Fruit fly (Drosophila melanogaster) S2 (cell line): Measurements from ENCODE around the gene Ns4.

Experiments used
- CG8478 ChIP-seq: fragments of >200 bp; optimal IDR thresholded peaks from 2 replicates; lab custom pipeline; 2018
- CTCF ChIP-seq, 2 experiments: fragments of >200 bp; optimal IDR thresholded peaks; 2 replicates each; lab custom pipeline; 2018

The Ns4 gene

DNA sequence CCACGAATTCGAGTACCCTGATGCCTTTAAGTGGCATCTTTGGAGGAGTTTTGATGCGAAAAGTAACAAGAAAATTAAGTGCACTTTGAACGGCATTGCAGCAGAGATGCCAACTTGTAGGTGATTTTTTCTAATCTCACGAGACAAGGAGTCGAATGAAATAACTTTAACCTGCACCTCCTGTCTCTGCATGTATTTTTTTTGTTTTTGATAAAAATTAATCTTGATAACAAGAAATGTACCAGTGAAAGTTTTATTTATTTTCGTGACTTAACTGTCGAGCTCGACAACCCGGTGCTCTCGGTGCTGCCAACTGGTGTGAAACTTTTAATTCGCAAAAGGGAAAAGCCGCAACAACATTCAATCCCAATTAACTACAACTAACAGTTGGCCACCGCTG is at the start of gene Ns4, which contains the start of gene Amacr:
Ns4 (plus strand) TSS at position 317 of the 400 bp plus-strand sequence.
Amacr (minus strand) TSS at position 182 of the 400 bp plus-strand sequence.
- TF ChIP-seq CTCF (optimal IDR thresholded peaks at IDR 0.05; lab: Kevin White, UChicago) (no peak), CG8478 (lab: Kevin White, UChicago) (no peak)

DNA sequence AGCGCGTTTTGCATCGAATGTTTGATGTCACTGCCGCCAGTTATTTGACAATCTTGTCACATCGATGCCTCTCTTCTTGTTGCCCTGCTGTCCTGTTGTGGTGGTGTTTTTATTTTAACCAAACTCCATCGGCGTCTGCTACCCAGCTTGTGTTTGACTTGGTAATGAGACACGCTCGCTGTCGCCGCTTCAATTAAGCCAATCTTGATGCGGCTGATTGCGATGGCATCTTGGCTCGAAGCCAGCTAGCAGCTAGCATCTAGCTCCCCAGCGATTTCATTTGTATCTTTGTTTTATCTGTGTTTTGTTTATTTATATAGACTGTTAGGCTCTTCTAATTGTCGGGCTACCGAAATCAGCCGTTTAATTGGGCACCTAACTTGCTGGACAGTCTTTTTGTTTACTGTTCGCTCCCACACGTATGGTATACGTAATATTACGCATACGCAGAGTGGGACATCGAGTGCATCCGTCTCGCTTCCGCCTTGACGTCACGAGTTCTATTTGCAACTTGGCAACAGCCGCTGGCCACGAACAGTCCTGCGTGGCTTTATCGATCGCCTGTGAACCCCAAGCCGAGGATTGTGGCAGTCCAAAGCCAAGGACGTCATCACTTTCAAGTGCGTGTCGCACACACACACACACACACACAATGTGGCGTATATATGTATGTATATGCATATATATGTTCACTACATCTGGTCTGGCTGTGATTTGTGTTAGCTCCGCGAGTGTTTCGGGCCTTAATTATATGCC is 47.6 kb upstream of the Ns4 start:
- TF ChIP-seq CTCF (optimal IDR thresholded peaks at IDR 0.05; lab: Kevin White, UChicago) (no peak), CG8478 (lab: Kevin White, UChicago) (no peak)

DNA sequence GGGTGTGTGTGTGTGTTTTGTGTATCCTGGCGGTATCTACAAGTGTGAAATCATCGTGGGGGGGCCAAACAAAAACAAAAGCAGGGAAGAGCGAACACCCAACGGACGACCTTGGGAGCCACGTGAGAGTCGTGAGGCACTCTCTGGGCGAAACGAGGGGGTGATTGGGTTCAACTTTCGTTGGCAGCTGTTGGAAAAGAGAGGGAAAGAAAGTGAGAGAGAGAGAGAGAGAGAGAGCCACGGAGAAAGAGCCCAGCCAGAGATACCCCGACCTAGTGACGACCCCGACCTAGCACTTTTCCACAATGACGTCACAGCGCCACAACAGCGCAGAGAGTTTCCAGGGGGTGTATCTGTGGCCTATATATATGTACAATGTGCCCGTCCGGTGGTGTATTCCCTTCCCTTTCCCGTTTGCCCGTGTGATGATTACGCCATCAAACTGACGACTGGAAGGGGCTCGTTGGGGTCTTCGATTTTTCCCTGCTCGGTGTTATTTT is 46.4 kb upstream of the Ns4 start:
- TF ChIP-seq CG8478 (lab: Kevin White, UChicago) (no peak), CTCF (optimal IDR thresholded peaks at IDR 0.05; lab: Kevin White, UChicago) (no peak)

DNA sequence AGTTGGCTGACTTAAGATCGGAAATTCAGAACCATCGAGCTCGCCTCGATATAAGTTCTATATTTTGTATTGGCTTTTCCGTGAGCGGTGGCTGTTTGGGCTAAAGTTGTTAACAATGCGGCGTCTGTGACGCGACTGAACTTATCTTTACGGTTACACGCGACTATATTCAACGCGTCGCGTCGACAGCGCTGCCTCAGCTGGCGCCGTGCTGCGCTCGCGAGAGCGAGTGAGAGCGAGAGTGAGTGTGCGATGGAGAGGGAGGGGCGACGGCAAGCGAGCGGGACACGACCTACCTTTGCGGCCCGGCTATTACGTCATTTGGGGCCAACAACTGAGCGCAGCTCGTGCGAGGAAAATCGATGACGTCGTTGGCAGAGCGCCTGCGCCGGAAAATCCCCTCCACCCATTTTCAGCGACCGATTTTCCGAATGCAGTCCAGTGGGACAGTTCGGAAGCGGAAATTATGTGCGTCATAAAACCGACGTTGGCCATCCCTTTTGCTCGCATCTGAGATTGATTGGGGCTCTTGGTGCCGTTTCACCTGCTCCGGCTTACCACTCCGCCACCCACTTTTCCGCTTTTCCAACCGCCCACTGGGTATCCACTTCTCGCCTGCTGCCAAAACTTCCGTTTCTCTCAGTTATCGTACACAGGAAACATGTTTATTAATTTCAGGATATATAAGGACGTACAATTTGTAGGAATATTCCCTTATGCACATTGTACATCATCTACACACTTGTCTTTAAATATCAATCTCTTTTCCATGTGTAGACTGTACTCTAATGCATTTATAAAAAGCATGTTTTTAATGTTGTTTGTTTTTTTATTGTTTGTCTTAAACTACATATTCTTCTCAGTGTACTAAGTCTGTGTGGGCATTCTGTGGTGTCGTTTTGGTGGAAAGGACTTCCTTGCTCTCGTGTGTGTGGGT is 37.5 kb upstream of the Ns4 start, which contains the start of gene Hr38:
Hr38 (minus strand) TSS at position 121 of the 937 bp plus-strand sequence.
- TF ChIP-seq CTCF (optimal IDR thresholded peaks at IDR 0.05; lab: Kevin White, UChicago) (no peak), CG8478 (lab: Kevin White, UChicago) (no peak)

DNA sequence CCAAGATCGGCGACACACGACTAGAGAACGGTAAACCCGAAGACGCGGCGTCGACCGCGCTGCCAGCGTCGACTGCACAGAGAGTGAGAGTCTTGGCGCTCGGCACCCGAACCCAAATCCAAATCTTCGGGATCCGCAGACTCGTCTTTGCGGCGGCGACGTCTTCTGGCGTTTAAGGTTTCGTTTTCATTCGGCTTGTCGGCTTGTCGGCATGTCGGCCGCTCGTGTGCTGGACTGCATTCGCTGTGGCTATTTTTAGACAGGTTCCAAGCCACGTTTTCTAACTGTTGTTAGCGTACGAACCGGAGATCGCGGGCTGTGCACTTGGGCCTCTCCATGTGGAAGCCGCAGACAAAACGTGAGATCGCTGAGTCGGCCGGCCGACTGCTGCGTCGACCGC is 36.2 kb upstream of the Ns4 start:
- no peak for TF ChIP-seq CG8478 (lab: Kevin White, UChicago)
- TF ChIP-seq CTCF (optimal IDR thresholded peaks at IDR 0.05; lab: Kevin White, UChicago) = no peak

DNA sequence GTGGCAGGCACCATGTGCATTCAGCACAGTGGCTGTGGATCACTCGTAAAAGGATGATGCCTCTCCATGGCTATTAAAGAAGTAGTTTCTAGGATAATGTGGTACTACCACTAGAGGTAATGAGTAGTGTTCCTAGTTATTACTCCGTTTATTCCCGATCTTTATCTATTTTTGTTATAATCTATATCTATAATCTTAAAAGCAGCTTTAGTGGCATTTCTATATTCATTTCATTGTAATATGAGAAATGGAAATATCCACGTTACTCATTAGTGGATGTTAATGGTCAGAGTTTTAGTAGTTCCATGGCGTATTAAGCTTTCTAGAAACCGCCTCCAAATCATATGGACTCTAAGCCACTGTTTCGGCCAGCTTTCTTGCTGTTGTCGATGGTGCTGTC is 35.6 kb upstream of the Ns4 start:
- no peak for TF ChIP-seq CTCF (optimal IDR thresholded peaks at IDR 0.05; lab: Kevin White, UChicago)
- TF ChIP-seq CG8478 (lab: Kevin White, UChicago) = no peak

DNA sequence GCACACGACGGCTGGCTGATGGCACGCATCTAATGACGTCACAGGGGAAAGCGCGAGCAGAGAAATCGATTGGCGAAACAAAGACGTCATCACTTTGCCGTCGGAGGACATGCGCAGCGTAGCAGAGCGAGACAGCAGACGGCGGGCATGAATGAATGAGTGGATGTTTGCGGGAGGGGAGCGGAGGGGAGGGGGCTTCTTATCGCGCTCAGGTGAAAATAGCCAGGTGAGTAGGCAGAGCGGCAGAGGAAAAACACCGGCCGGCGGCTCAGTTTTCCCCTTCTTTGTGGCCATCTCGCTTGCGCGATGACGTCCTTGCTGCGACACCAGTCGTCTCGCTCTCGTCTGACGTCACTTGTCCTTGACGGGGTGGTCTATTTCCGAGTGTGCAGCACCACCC is 32.3 kb upstream of the Ns4 start:
- TF ChIP-seq CTCF (optimal IDR thresholded peaks at IDR 0.05; lab: Kevin White, UChicago) (no peak), CG8478 (lab: Kevin White, UChicago) (no peak)

DNA sequence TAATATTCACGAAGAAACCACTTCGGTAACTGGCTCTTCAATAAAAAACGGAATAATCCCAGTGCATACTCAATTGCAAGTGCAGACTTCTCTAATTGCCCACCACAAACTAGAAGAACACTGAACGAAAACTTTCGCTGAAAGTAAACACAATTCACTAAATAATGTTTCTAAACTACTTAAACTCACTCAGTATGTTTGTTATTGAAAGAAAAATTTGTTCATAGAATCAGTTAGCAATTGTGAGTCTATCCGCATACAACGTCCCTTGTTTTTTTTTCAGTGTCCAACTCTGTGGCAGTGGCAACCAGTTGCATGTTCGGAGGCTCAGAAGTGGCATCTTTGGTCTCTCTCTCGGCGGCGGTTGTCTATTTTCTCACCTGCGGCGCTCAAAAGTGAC is 30.8 kb upstream of the Ns4 start:
- TF ChIP-seq CTCF (optimal IDR thresholded peaks at IDR 0.05; lab: Kevin White, UChicago) (no peak), CG8478 (lab: Kevin White, UChicago) (no peak)

DNA sequence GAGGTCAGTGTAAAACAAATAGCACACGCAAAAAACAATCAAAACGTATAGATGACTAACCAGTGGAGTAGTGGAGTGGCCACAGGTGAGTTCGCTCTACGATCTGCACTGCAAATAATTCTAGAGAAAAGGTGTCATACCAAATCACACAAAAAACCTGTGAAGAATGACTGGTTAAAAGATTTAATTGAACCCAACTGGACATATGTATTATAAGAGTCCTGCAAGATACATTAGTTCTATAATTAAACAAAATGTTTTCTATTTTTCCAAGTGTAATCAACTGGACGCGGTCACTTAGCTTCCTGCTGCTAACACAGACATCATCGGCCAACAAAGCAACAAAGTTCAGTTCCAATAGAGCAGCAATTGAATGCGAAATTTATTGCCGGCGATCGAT is 28.3 kb upstream of the Ns4 start:
- no peak for TF ChIP-seq CG8478 (lab: Kevin White, UChicago)
- TF ChIP-seq CTCF (optimal IDR thresholded peaks at IDR 0.05; lab: Kevin White, UChicago) = no peak

DNA sequence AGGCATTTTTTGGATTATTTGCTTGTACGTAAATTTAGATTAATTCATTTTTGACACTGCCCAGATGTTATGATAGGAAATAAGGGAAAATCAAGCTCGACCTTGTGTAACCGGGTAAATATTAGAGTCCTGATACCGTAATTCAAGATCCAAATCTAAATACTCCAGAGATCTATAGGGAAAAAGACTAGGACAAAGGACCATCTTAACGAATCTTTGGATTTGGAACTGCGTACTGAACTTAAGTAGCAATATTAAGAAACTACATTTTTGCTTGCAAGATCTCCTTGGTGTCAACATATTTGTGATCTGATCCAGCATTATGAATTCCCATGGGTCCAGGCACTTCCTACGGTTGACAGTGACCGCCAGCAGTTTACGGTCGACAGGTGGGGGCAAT is 25.8 kb upstream of the Ns4 start, which contains the start of gene CG9316:
CG9316 (minus strand) TSS at position 101 of the 400 bp plus-strand sequence.
- TF ChIP-seq CTCF (optimal IDR thresholded peaks at IDR 0.05; lab: Kevin White, UChicago) (no peak), CG8478 (lab: Kevin White, UChicago) (no peak)

DNA sequence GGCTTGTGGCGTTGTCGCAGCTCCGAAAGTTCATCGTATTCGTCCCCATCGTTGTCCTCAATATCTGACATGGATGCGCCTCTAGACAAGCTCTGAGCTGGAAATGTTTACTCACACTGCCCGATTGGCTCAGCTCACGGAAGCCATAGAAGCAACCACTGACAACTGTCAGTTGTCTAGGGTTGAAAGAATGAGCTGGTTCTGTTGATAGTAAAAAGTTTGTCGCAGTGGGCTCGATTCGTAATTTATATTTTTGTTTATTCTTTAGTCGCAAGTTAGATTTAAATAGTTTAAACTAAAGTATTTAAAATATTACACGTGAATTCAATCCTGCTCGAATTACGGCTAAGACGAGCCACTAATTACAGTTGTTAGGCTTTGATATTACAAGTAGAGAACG is 22.1 kb upstream of the Ns4 start, which contains the start of gene CarT:
CarT (minus strand) TSS at position 101 of the 400 bp plus-strand sequence.
- TF ChIP-seq CG8478 (lab: Kevin White, UChicago) = no peak
- no peak for TF ChIP-seq CTCF (optimal IDR thresholded peaks at IDR 0.05; lab: Kevin White, UChicago)

DNA sequence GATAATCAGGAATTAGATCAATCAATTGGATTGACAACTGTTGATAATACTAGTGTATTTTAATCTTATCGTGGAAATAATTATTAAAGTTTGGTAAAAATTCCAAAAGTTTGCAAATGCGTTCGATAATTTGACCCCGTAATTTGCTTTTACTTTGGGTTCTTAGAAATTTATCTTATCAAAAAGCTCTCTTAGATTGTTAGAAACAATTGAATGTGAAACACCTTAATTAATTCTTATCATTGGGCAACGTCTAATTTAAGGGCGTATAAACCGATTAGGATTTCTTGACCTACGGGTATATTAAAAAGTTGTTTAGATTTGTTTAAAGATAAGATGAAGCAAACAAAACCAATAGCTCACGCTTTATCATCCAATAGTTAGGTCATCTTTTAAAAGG is 19.3 kb upstream of the Ns4 start:
- TF ChIP-seq CG8478 (lab: Kevin White, UChicago) (no peak), CTCF (optimal IDR thresholded peaks at IDR 0.05; lab: Kevin White, UChicago) (no peak)

DNA sequence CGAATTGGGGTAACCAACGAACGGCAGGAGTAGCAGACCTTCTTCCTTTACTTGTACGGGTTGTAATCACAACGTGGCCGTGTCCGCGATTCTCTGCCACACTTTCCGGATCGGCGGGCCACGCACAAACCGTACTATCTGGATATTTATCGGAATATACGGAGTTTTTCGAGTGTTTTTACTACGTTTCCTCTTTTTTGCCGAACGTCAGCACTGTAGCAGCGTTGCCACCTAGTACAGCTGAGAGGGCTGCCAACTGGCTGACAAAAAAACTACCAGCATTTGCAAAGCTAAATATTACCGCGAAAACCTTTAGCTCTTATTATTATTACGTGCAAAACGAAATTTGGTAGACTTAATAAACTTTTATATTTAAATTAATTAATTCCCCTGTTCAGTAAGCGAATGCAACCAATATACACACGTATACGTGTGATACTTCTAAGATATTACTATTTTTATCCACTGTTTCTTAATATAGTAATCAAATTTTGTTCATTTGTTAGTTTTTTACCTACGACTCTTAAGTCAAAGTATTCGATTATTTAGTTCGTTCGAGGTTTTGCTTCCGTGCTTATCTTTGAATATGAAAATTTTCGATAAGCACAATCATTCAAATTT is 18.1 kb upstream of the Ns4 start, which contains the start of gene TM9SF2:
TM9SF2 (minus strand) TSS at position 244 of the 621 bp plus-strand sequence.
- no peak for TF ChIP-seq CG8478 (lab: Kevin White, UChicago)
- no peak for TF ChIP-seq CTCF (optimal IDR thresholded peaks at IDR 0.05; lab: Kevin White, UChicago)

DNA sequence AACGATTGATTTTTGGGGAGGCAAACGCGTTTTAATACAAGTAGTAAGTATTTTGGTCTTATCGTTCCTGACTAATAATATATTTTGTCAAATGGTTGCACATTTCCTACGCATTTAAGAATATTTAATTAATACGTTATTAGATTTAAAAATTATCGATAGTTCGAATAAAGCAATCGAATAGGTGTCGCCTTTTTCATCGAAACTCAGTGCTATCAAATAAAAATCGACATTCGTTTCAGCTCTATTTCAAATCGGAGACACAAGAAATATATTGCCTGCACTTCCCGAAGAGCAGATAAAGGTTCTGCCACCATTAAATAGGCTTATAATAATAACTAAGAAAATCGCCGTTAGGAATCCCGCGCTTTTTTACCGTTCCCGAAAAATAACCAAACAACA is 17.6 kb upstream of the Ns4 start:
- TF ChIP-seq CG8478 (lab: Kevin White, UChicago) (no peak), CTCF (optimal IDR thresholded peaks at IDR 0.05; lab: Kevin White, UChicago) (no peak)
